Worm (Caenorhabditis elegans) whole organism, late embryonic: ENCODE results near the gene C28D4.4.

Source experiments
- C08G9.2 ChIP-seq: sonication (generic microtip); optimal IDR thresholded peaks from 2 replicates; lab custom pipeline; 2016; ENCODE audit warnings: mild to moderate bottlenecking, missing genetic modification characterization, moderate library complexity, missing compliant biosample characterization
- Y22D7AL.16 ChIP-seq: sonication (generic microtip); optimal IDR thresholded peaks from 2 replicates; lab custom pipeline; 2016; ENCODE audit warnings: missing genetic modification characterization, missing compliant biosample characterization
- ahr-1 ChIP-seq: sonication (generic microtip); optimal IDR thresholded peaks from 2 replicates; lab custom pipeline; 2016; ENCODE audit warnings: missing genetic modification characterization, missing compliant biosample characterization
- ceh-30 ChIP-seq: fragments of 150-350 bp; optimal IDR thresholded peaks from 2 replicates; lab custom pipeline; 2014; ENCODE audit warnings: missing biosample characterization, missing genetic modification characterization
- ceh-34 ChIP-seq: sonication (generic microtip); optimal IDR thresholded peaks from 2 replicates; lab custom pipeline; 2016; ENCODE audit warnings: mild to moderate bottlenecking, missing genetic modification characterization, missing compliant biosample characterization
- fkh-6 ChIP-seq: sonication (generic microtip); optimal IDR thresholded peaks from 2 replicates; lab custom pipeline; 2016; ENCODE audit warnings: missing genetic modification characterization, missing compliant biosample characterization
- pha-2 ChIP-seq: sonication (generic microtip); optimal IDR thresholded peaks from 2 replicates; lab custom pipeline; 2017; ENCODE audit warnings: mild to moderate bottlenecking, missing genetic modification characterization, missing compliant biosample characterization
- syd-9 ChIP-seq: sonication (generic microtip); optimal IDR thresholded peaks from 2 replicates; lab custom pipeline; 2016; ENCODE audit warnings: mild to moderate bottlenecking, missing genetic modification characterization, moderate library complexity, missing compliant biosample characterization
- tbx-2 ChIP-seq: sonication (generic microtip); optimal IDR thresholded peaks from 2 replicates; lab custom pipeline; 2016; ENCODE audit warnings: missing genetic modification characterization, missing compliant biosample characterization

- TF ChIP-seq Y22D7AL.16 (tag; lab: Kevin White, UChicago) (no peak), fkh-6 (tag; lab: Kevin White, UChicago) (no peak), ahr-1 (tag; lab: Kevin White, UChicago) (no peak), ceh-34 (tag; lab: Kevin White, UChicago) (no peak), tbx-2 (no peak), syd-9 (no peak), ceh-30 (tag; lab: Kevin White, UChicago) (no peak), C08G9.2 (tag; lab: Kevin White, UChicago) (no peak), pha-2 (tag; lab: Kevin White, UChicago) (no peak)
Observed at ce11 chrIV:9744905-9745304, at the start of gene C28D4.4.
